Fruit fly (Drosophila melanogaster): ENCODE measurements around the gene CG13295.

The CG13295 gene

dm6 chr3L:6108264-6109060 is 33.4 kb upstream of the CG13295 start (continued):
- no peak for TF ChIP-seq ham (GFP tag; IDR thresholded peaks at IDR 0.05)
- TF ChIP-seq CG2712 (tag; optimal IDR thresholded peaks at IDR 0.05) = peak; percentile 60
- no peak for TF ChIP-seq dysf (GFP tag; IDR thresholded peaks at IDR 0.05)
- peak; percentile 35 for TF ChIP-seq Oli (tag; optimal IDR thresholded peaks at IDR 0.05)
- no peak for TF ChIP-seq mam (GFP tag; optimal IDR thresholded peaks at IDR 0.05)
- peak; percentile 9 for TF ChIP-seq CG8924 (tag; optimal IDR thresholded peaks at IDR 0.05)
- TF ChIP-seq gem (tag; optimal IDR thresholded peaks at IDR 0.05) = peak; percentile 53
- peak; percentile 40 for TF ChIP-seq dmrt11E (tag; optimal IDR thresholded peaks at IDR 0.05)
- peak; percentile 10 for TF ChIP-seq CG13424 (tag; optimal IDR thresholded peaks at IDR 0.05)
- peak; percentile 44 for TF ChIP-seq Sox100B (GFP tag; optimal IDR thresholded peaks at IDR 0.05)
- no peak for TF ChIP-seq sc (optimal IDR thresholded peaks at IDR 0.05)
- TF ChIP-seq sc (GFP tag; optimal IDR thresholded peaks at IDR 0.05) = peak; percentile 6
- peak; percentile 11 for TF ChIP-seq trem (tag; optimal IDR thresholded peaks at IDR 0.05)
- TF ChIP-seq esg (GFP tag; conservative IDR thresholded peaks at IDR 0.05) = no peak
- no peak for TF ChIP-seq CG10431 (GFP tag; optimal IDR thresholded peaks at IDR 0.05)
- TF ChIP-seq sens (GFP tag) = peak; percentile 6
- peak; percentile 43 for TF ChIP-seq phol (tag; optimal IDR thresholded peaks at IDR 0.05)
- TF ChIP-seq Med (GFP tag) = peak; percentile 37
- peak; percentile 48 for TF ChIP-seq pros (GFP tag; optimal IDR thresholded peaks at IDR 0.05)
- peak; percentile 5 for TF ChIP-seq CG17829 (tag; optimal IDR thresholded peaks at IDR 0.05)
- TF ChIP-seq CG10979 (tag; optimal IDR thresholded peaks at IDR 0.05) = peak; percentile 54
- no peak for TF ChIP-seq pb (GFP tag; optimal IDR thresholded peaks at IDR 0.05)
- TF ChIP-seq CG6813 (GFP tag; optimal IDR thresholded peaks at IDR 0.05) = no peak
- TF ChIP-seq lola (GFP tag; optimal IDR thresholded peaks at IDR 0.05) = peak in 1 of 3 experiments; percentile 45
- TF ChIP-seq CG3838 (GFP tag; optimal IDR thresholded peaks at IDR 0.05) = no peak
- peak; percentile 50 for TF ChIP-seq CG14710 (tag; optimal IDR thresholded peaks at IDR 0.05)
- no peak for TF ChIP-seq H2.0 (GFP tag; IDR thresholded peaks at IDR 0.05)
- peak in 1 of 2 experiments; percentile 50 for TF ChIP-seq bsh (GFP tag; optimal IDR thresholded peaks at IDR 0.05)
- peak; percentile 23 for TF ChIP-seq nmo (GFP tag; optimal IDR thresholded peaks at IDR 0.05)
- peak; percentile 38 for TF ChIP-seq CG12391 (tag; optimal IDR thresholded peaks at IDR 0.05)
- no peak for TF ChIP-seq exex (tag; optimal IDR thresholded peaks at IDR 0.05)
- TF ChIP-seq CG15696 (tag; optimal IDR thresholded peaks at IDR 0.05) = peak; percentile 25
- no peak for TF ChIP-seq D (optimal IDR thresholded peaks at IDR 0.05)
- peak; percentile 27 for TF ChIP-seq D (GFP tag; optimal IDR thresholded peaks at IDR 0.05)
- peak; percentile 47 for TF ChIP-seq Blimp-1 (GFP tag; optimal IDR thresholded peaks at IDR 0.05)
- TF ChIP-seq NC2β (GFP tag; optimal IDR thresholded peaks at IDR 0.05) = no peak
- peak; percentile 57 for TF ChIP-seq CG18262 (tag; optimal IDR thresholded peaks at IDR 0.05)
- peak; percentile 48; the same call in 1 of the 2 replicates for TF ChIP-seq CG31441 (GFP tag; IDR thresholded peaks at IDR 0.05)
- TF ChIP-seq tap (tag; optimal IDR thresholded peaks at IDR 0.05) = peak; percentile 19
- TF ChIP-seq crol (GFP tag; IDR thresholded peaks at IDR 0.05) = no peak
- peak; percentile 20 for TF ChIP-seq Nf-YC (tag; optimal IDR thresholded peaks at IDR 0.05)
- TF ChIP-seq sens-2 (GFP tag; IDR thresholded peaks at IDR 0.05) = 0 out of 2 replicates have a peak, but pooled peaks have one; percentile 12
- TF ChIP-seq dmrt99B (tag; optimal IDR thresholded peaks at IDR 0.05) = peak; percentile 28
- no peak for TF ChIP-seq CG13296 (GFP tag; optimal IDR thresholded peaks at IDR 0.05)
